Fruit fly (Drosophila melanogaster) whole organism, prepupa: Measurements from ENCODE around the gene Pgant5.
A peak's percentile ranks its signal among the peaks of the same experiment; 100 is the strongest.

Source experiments
- CG10631 ChIP-seq: fragments of 200-800 bp; sonication (Bioruptor generic); optimal IDR thresholded peaks from 2 replicates; lab custom pipeline; 2016; ENCODE audit warnings: missing biosample characterization, missing genetic modification characterization
- CG10669 ChIP-seq: fragments of 200-800 bp; sonication (Bioruptor generic); optimal IDR thresholded peaks from 3 replicates; lab custom pipeline; 2018; ENCODE audit warnings: missing biosample characterization, mild to moderate bottlenecking, missing genetic modification characterization, moderate library complexity
- CG11294 ChIP-seq: fragments of 200-800 bp; sonication (Bioruptor generic); IDR thresholded peaks from 2 replicates; pipeline ENCODE4 v1.3.6; 2022; ENCODE audit warnings: missing biosample characterization, missing genetic modification characterization
- CG11762 ChIP-seq: fragments of 200-800 bp; sonication (Bioruptor generic); optimal IDR thresholded peaks from 3 replicates; lab custom pipeline; 2016; ENCODE audit warnings: missing biosample characterization, missing genetic modification characterization; ENCODE audit not compliant: insufficient read depth
- CG11902 ChIP-seq: fragments of 200-800 bp; sonication (Bioruptor generic); optimal IDR thresholded peaks from 3 replicates; lab custom pipeline; 2016; ENCODE audit warnings: missing biosample characterization, missing genetic modification characterization
- CG15336 ChIP-seq: fragments of 200-800 bp; sonication (Bioruptor generic); IDR thresholded peaks from 2 replicates; pipeline ENCODE4 v1.3.6; 2022; ENCODE audit warnings: missing biosample characterization, missing genetic modification characterization
- CG3032 ChIP-seq: fragments of 200-800 bp; optimal IDR thresholded peaks from 2 replicates; lab custom pipeline; 2019; ENCODE audit warnings: missing biosample characterization, mild to moderate bottlenecking, missing genetic modification characterization, moderate library complexity
- CG31627 ChIP-seq: fragments of 200-800 bp; sonication (Bioruptor generic); optimal IDR thresholded peaks from 3 replicates; lab custom pipeline; 2016; ENCODE audit warnings: missing biosample characterization, missing genetic modification characterization
- CG34406 ChIP-seq: fragments of 200-800 bp; sonication (Bioruptor generic); optimal IDR thresholded peaks from 3 replicates; lab custom pipeline; 2016; ENCODE audit warnings: missing biosample characterization, missing genetic modification characterization
- CG4318 ChIP-seq: fragments of 200-800 bp; sonication (Bioruptor generic); optimal IDR thresholded peaks from 3 replicates; lab custom pipeline; 2017; ENCODE audit warnings: missing biosample characterization, mild to moderate bottlenecking, missing genetic modification characterization
- CG6792 ChIP-seq: fragments of 200-800 bp; sonication (Bioruptor generic); optimal IDR thresholded peaks from 3 replicates; lab custom pipeline; 2016; ENCODE audit warnings: missing biosample characterization, missing genetic modification characterization
- CG6808 ChIP-seq: fragments of 200-800 bp; sonication (Bioruptor generic); optimal IDR thresholded peaks from 3 replicates; lab custom pipeline; 2017; ENCODE audit warnings: missing biosample characterization, missing genetic modification characterization, mild to moderate bottlenecking, moderate library complexity, missing genetic modification reagents
- CG7368 ChIP-seq: fragments of 200-800 bp; sonication (Bioruptor generic); optimal IDR thresholded peaks from 3 replicates; lab custom pipeline; 2016; ENCODE audit warnings: missing biosample characterization, missing genetic modification characterization
- CG8119 ChIP-seq: fragments of 200-800 bp; sonication (Bioruptor generic); IDR thresholded peaks from 3 replicates; pipeline ENCODE4 v1.3.6; 2022; ENCODE audit warnings: missing biosample characterization, missing genetic modification characterization
- CG8319 ChIP-seq: fragments of 200-800 bp; sonication (Bioruptor generic); optimal IDR thresholded peaks from 3 replicates; lab custom pipeline; 2016; ENCODE audit warnings: missing biosample characterization, missing genetic modification characterization
- CG8632 ChIP-seq: fragments of 200-800 bp; sonication (Bioruptor generic); optimal IDR thresholded peaks from 3 replicates; lab custom pipeline; 2016; ENCODE audit warnings: missing biosample characterization, missing genetic modification characterization
- CG9139 ChIP-seq: fragments of 200-800 bp; sonication (Bioruptor generic); optimal IDR thresholded peaks from 3 replicates; lab custom pipeline; 2017; ENCODE audit warnings: missing biosample characterization, mild to moderate bottlenecking, missing genetic modification characterization
- Eip75B ChIP-seq: fragments of 200-800 bp; sonication (Bioruptor generic); optimal IDR thresholded peaks from 3 replicates; lab custom pipeline; 2016; ENCODE audit warnings: missing biosample characterization, missing genetic modification characterization
- Eip78C ChIP-seq: fragments of 200-800 bp; sonication (Bioruptor generic); peaks from one replicate; lab custom pipeline; 2016; ENCODE audit warnings: missing biosample characterization, missing genetic modification characterization
- Eip93F ChIP-seq: fragments of 200-800 bp; sonication (Bioruptor generic); optimal IDR thresholded peaks from 2 replicates; lab custom pipeline; 2016; ENCODE audit warnings: missing biosample characterization, mild to moderate bottlenecking, missing genetic modification characterization
- Ets21C ChIP-seq: fragments of 200-800 bp; sonication (Bioruptor generic); optimal IDR thresholded peaks from 3 replicates; lab custom pipeline; 2016; ENCODE audit warnings: missing biosample characterization, missing genetic modification characterization
- Hr38 ChIP-seq: sonication (Bioruptor generic); optimal IDR thresholded peaks from 2 replicates; lab custom pipeline; 2016; ENCODE audit warnings: missing biosample characterization, missing genetic modification characterization
- Hr4 ChIP-seq: fragments of 200-800 bp; sonication (Bioruptor generic); optimal IDR thresholded peaks from 3 replicates; lab custom pipeline; 2016; ENCODE audit warnings: missing biosample characterization, missing genetic modification characterization
- OdsH ChIP-seq: fragments of 200-800 bp; sonication (Bioruptor generic); optimal IDR thresholded peaks from 3 replicates; lab custom pipeline; 2016; ENCODE audit warnings: missing biosample characterization, missing genetic modification characterization
- Smox ChIP-seq: fragments of 200-800 bp; sonication (Bioruptor generic); optimal IDR thresholded peaks from 3 replicates; lab custom pipeline; 2016; ENCODE audit warnings: missing biosample characterization, missing genetic modification characterization
- Sox15 ChIP-seq: fragments of 200-800 bp; sonication (Bioruptor generic); optimal IDR thresholded peaks from 3 replicates; lab custom pipeline; 2016; ENCODE audit warnings: missing biosample characterization, missing genetic modification characterization
- acj6 ChIP-seq: fragments of 200-800 bp; sonication (Bioruptor generic); optimal IDR thresholded peaks from 3 replicates; lab custom pipeline; 2016; ENCODE audit warnings: missing biosample characterization, missing genetic modification characterization
- cyc ChIP-seq: fragments of 200-800 bp; sonication (Bioruptor generic); optimal IDR thresholded peaks from 3 replicates; lab custom pipeline; 2016; ENCODE audit warnings: missing biosample characterization, missing genetic modification characterization
- dac ChIP-seq: fragments of 200-800 bp; sonication (Bioruptor generic); optimal IDR thresholded peaks from 2 replicates; lab custom pipeline; 2017; ENCODE audit warnings: missing biosample characterization, mild to moderate bottlenecking, missing genetic modification characterization
- esn ChIP-seq: fragments of 200-800 bp; sonication (Bioruptor generic); optimal IDR thresholded peaks from 2 replicates; lab custom pipeline; 2016; ENCODE audit warnings: missing biosample characterization, mild to moderate bottlenecking, missing genetic modification characterization, moderate library complexity
- fd59A ChIP-seq: fragments of 200-800 bp; sonication (Bioruptor generic); optimal IDR thresholded peaks from 2 replicates; lab custom pipeline; 2017; ENCODE audit warnings: missing biosample characterization, mild to moderate bottlenecking, missing genetic modification characterization, missing genetic modification reagents
- fkh ChIP-seq: fragments of 200-800 bp; sonication (Bioruptor generic); optimal IDR thresholded peaks from 3 replicates; lab custom pipeline; 2017; ENCODE audit warnings: missing biosample characterization, mild to moderate bottlenecking, missing genetic modification characterization, moderate library complexity
- lz ChIP-seq: fragments of 200-800 bp; sonication (Bioruptor generic); optimal IDR thresholded peaks from 3 replicates; lab custom pipeline; 2016; ENCODE audit warnings: missing biosample characterization, missing genetic modification characterization
- net ChIP-seq: fragments of 200-800 bp; sonication (Bioruptor generic); optimal IDR thresholded peaks from 3 replicates; lab custom pipeline; 2016; ENCODE audit warnings: missing biosample characterization, missing genetic modification characterization
- pdm3 ChIP-seq: fragments of 200-800 bp; sonication (Bioruptor generic); optimal IDR thresholded peaks from 3 replicates; lab custom pipeline; 2016; ENCODE audit warnings: missing biosample characterization, missing genetic modification characterization
- salr ChIP-seq, 2 experiments: fragments of 200-800 bp; sonication (Bioruptor generic); optimal IDR thresholded peaks; 3 replicates each; lab custom pipeline; 2016 to 2018; ENCODE audit warnings: missing biosample characterization in 2 of 2, missing genetic modification characterization in 2 of 2, mild to moderate bottlenecking in 1 of 2
- svp ChIP-seq: fragments of 200-800 bp; sonication (Bioruptor generic); peaks from one replicate; lab custom pipeline; 2016; ENCODE audit warnings: missing biosample characterization, missing genetic modification characterization
- topi ChIP-seq: fragments of 200-800 bp; sonication (Bioruptor generic); optimal IDR thresholded peaks from 3 replicates; lab custom pipeline; 2016; ENCODE audit warnings: missing biosample characterization, missing genetic modification characterization
- vri ChIP-seq: fragments of 200-800 bp; sonication (Bioruptor generic); optimal IDR thresholded peaks from 3 replicates; lab custom pipeline; 2016; ENCODE audit warnings: missing biosample characterization, mild to moderate bottlenecking, missing genetic modification characterization

The Pgant5 gene

dm6 chr2L:5107626-5108272, 14.4 kb upstream of the Pgant5 start (continued):
- TF ChIP-seq CG3032 (tag; lab: Kevin White, UChicago) (peak; percentile 86), CG11902 (GFP tag; lab: Kevin White, UChicago) (peak; percentile 94), CG11762 (GFP tag; lab: Kevin White, UChicago) (peak; percentile 89), CG7368 (GFP tag; lab: Kevin White, UChicago) (peak; percentile 94), esn (GFP tag; lab: Kevin White, UChicago) (peak; percentile 99), CG6808 (peak; percentile 76), Sox15 (GFP tag; lab: Kevin White, UChicago) (peak; percentile 95), svp (peak; percentile 99), Eip93F (peak; percentile 88), net (GFP tag; lab: Kevin White, UChicago) (peak; percentile 95), CG15336 (GFP tag; lab: Robert Waterston, UW) (peak; percentile 91), CG34406 (GFP tag; lab: Kevin White, UChicago) (peak; percentile 94), pdm3 (peak; percentile 98), CG8119 (peak; percentile 93), CG8319 (GFP tag; lab: Kevin White, UChicago) (peak; percentile 91), CG8632 (peak; percentile 93), CG31627 (GFP tag; lab: Kevin White, UChicago) (peak; percentile 99), CG6792 (peak; percentile 96), Hr4 (peak; percentile 98), Eip75B (GFP tag; lab: Kevin White, UChicago) (peak; percentile 96), acj6 (GFP tag; lab: Kevin White, UChicago) (peak; percentile 97), CG9139 (GFP tag; lab: Kevin White, UChicago) (peak; percentile 54), Smox (GFP tag; lab: Kevin White, UChicago) (peak; percentile 98), Hr38 (GFP tag; lab: Kevin White, UChicago) (peak; percentile 81), salr (GFP tag; optimal IDR thresholded peaks at IDR 0.05; lab: Kevin White, UChicago) (peak; percentile 77 to 96), lz (peak; percentile 99), topi (GFP tag; lab: Kevin White, UChicago) (peak; percentile 97), CG4318 (GFP tag; lab: Kevin White, UChicago) (peak; percentile 96), Ets21C (GFP tag; lab: Kevin White, UChicago) (peak; percentile 99)
- TF ChIP-seq, all 60 proteins: peak for 60

DNA sequence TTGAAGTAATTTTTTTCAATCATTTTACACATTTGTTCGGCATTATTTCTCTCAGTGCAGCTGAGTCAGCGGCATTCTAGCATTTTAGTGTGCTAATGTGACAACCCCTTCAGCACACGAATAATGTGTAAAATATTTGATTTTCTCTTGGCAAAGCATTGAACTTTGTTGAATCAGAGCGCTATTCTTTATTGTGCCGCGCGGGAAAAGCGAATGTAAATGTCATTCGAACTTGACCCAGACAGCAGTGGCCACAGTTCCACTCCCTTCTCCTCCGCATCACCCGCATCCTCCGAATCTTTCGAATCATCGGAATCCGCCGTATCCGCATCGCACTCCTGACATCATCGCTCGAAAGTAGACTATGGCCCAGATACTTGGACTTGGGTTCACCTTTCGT, 10.3 kb upstream of the Pgant5 start:
- no peak for TF ChIP-seq CG4318 (GFP tag; lab: Kevin White, UChicago)
- TF ChIP-seq CG9139 (GFP tag; lab: Kevin White, UChicago): no peak
- TF ChIP-seq esn (GFP tag; lab: Kevin White, UChicago): no peak
- no peak for TF ChIP-seq CG11294 (GFP tag; lab: Robert Waterston, UW)
- no peak for TF ChIP-seq pdm3
- no peak for TF ChIP-seq OdsH (GFP tag; lab: Kevin White, UChicago)
- no peak for TF ChIP-seq CG31627 (GFP tag; lab: Kevin White, UChicago)
- no peak for TF ChIP-seq cyc (GFP tag; lab: Kevin White, UChicago)
- TF ChIP-seq CG15336 (GFP tag; lab: Robert Waterston, UW): no peak
- TF ChIP-seq topi (GFP tag; lab: Kevin White, UChicago): no peak
- TF ChIP-seq vri (GFP tag; lab: Kevin White, UChicago): no peak
- TF ChIP-seq CG6792: no peak
- TF ChIP-seq CG8119: no peak
- TF ChIP-seq dac (GFP tag; lab: Kevin White, UChicago): no peak
- TF ChIP-seq fd59A (GFP tag; lab: Kevin White, UChicago): no peak
- TF ChIP-seq Smox (GFP tag; lab: Kevin White, UChicago): no peak
- TF ChIP-seq Eip93F: no peak

DNA sequence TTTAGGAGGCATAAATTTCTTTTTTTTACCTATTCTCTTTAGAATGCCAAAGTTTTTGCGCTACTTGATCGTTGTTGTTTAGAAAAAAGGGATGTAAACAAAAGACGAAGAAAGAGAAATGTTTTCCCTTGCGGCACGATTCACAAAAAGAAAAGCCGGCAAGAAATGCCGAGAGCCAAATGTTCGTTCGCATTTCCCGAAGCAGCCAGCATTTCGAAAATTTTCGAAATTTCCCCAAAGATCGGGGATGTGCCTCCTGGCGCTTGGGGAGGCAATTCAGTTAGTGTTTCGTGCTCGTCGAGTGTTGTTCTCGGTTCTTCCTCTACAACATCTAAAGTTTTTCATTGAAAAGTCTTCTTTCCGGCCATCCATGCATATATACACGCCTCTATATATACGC, 7.2 kb upstream of the Pgant5 start, which contains the start of gene Msp300:
Msp300 (plus strand) TSS at position 301 of the 400 bp plus-strand sequence.
- TF ChIP-seq Eip75B (GFP tag; lab: Kevin White, UChicago) (no peak), CG10669 (GFP tag; lab: Kevin White, UChicago) (no peak), Ets21C (GFP tag; lab: Kevin White, UChicago) (no peak), CG10631 (GFP tag; lab: Kevin White, UChicago) (no peak), CG31627 (GFP tag; lab: Kevin White, UChicago) (no peak), CG4318 (GFP tag; lab: Kevin White, UChicago) (no peak), Eip93F (no peak), CG7368 (GFP tag; lab: Kevin White, UChicago) (no peak), fd59A (GFP tag; lab: Kevin White, UChicago) (no peak), fkh (GFP tag; lab: Kevin White, UChicago) (no peak), CG6808 (no peak), CG9139 (GFP tag; lab: Kevin White, UChicago) (no peak), CG11902 (GFP tag; lab: Kevin White, UChicago) (no peak), esn (GFP tag; lab: Kevin White, UChicago) (no peak), Eip78C (GFP tag; lab: Kevin White, UChicago) (no peak), net (GFP tag; lab: Kevin White, UChicago) (no peak)
